Worm (Caenorhabditis elegans) whole organism, L1 larva: ENCODE measurements around the gene F46B3.9.
A peak's percentile ranks its signal among the peaks of the same experiment; 100 is the strongest.

Source experiments
- F16B12.6 ChIP-seq: fragments of 150-350 bp; optimal IDR thresholded peaks from 2 replicates; lab custom pipeline; 2014; ENCODE audit warnings: missing biosample characterization, missing genetic modification characterization
- Y116A8C.19 ChIP-seq: sonication (generic microtip); optimal IDR thresholded peaks from 2 replicates; lab custom pipeline; 2016; ENCODE audit warnings: missing compliant biosample characterization, missing genetic modification characterization, borderline replicate concordance
- aly-2 ChIP-seq: fragments of 150-350 bp; optimal IDR thresholded peaks from 2 replicates; lab custom pipeline; 2014; ENCODE audit warnings: missing biosample characterization, missing genetic modification characterization
- ces-1 ChIP-seq: fragments of 150-350 bp; optimal IDR thresholded peaks from 2 replicates; lab custom pipeline; 2014; ENCODE audit warnings: missing biosample characterization, missing genetic modification reagents, missing genetic modification characterization
- dpl-1 ChIP-seq, 3 experiments: fragments of 150-350 bp in 2 of 3; sonication (generic microtip) in 1 of 3; optimal IDR thresholded peaks; 2 replicates each; lab custom pipeline; 2014 to 2017; ENCODE audit warnings: missing biosample characterization in 3 of 3, missing genetic modification characterization in 3 of 3, missing genetic modification reagents in 3 of 3
- dsc-1 ChIP-seq: sonication (generic microtip); optimal IDR thresholded peaks from 2 replicates; lab custom pipeline; 2016; ENCODE audit warnings: mild to moderate bottlenecking, missing genetic modification characterization, missing compliant biosample characterization
- efl-1 ChIP-seq, 4 experiments: fragments of 150-350 bp; optimal IDR thresholded peaks in 3 of 4; peaks in 1 of 4; 1 replicate in 1 of 4; 2 replicates in 3 of 4; lab custom pipeline; 2014; ENCODE audit warnings: missing biosample characterization in 2 of 4, missing genetic modification characterization in 2 of 4, missing genetic modification reagents in 2 of 4
- efl-3 ChIP-seq: fragments of 200-800 bp; sonication (Bioruptor generic); optimal IDR thresholded peaks from 2 replicates; lab custom pipeline; 2018; ENCODE audit warnings: mild to moderate bottlenecking, missing genetic modification characterization, missing compliant biosample characterization
- egl-13 ChIP-seq: sonication (generic microtip); optimal IDR thresholded peaks from 2 replicates; lab custom pipeline; 2016; ENCODE audit warnings: missing genotype, missing genetic modification reagents, missing genetic modification characterization, missing compliant biosample characterization
- egl-27 ChIP-seq, 2 experiments: fragments of 150-350 bp in 1 of 2; sonication (generic microtip); optimal IDR thresholded peaks; 3 replicates each; lab custom pipeline; 2017 to 2018; ENCODE audit warnings: missing biosample characterization in 2 of 2, missing genetic modification characterization in 2 of 2, missing genetic modification reagents in 2 of 2
- elt-3 ChIP-seq, 6 experiments: fragments of 150-350 bp in 1 of 6; sonication (generic microtip); optimal IDR thresholded peaks; 2 replicates each; lab custom pipeline; 2017 to 2018; ENCODE audit warnings: missing biosample characterization in 6 of 6, missing genetic modification characterization in 6 of 6, inconsistent platforms in 1 of 6
- fkh-4 ChIP-seq: sonication (generic microtip); optimal IDR thresholded peaks from 2 replicates; lab custom pipeline; 2016; ENCODE audit warnings: missing compliant biosample characterization, missing genetic modification characterization, borderline replicate concordance
- grh-1 ChIP-seq: fragments of 200-800 bp; sonication (Bioruptor generic); IDR thresholded peaks from 2 replicates; pipeline ENCODE4 v1.3.6; 2022; ENCODE audit warnings: missing genetic modification reagents, missing genetic modification characterization, missing compliant biosample characterization
- hlh-17 ChIP-seq: fragments of 200-800 bp; sonication (Bioruptor generic); optimal IDR thresholded peaks from 2 replicates; lab custom pipeline; 2018; ENCODE audit warnings: missing genetic modification characterization, mild to moderate bottlenecking, missing compliant biosample characterization, moderate library complexity, borderline replicate concordance
- hlh-4 ChIP-seq: sonication (generic microtip); optimal IDR thresholded peaks from 2 replicates; lab custom pipeline; 2016; ENCODE audit warnings: mild to moderate bottlenecking, missing genetic modification characterization, missing compliant biosample characterization
- isw-1 ChIP-seq: fragments of 200-800 bp; sonication (Bioruptor generic); IDR thresholded peaks from 2 replicates; pipeline ENCODE4 v1.3.6; 2022; ENCODE audit warnings: missing genetic modification characterization, missing compliant biosample characterization
- lin-13 ChIP-seq: fragments of 150-350 bp; optimal IDR thresholded peaks from 2 replicates; lab custom pipeline; 2014; ENCODE audit warnings: missing biosample characterization, missing genetic modification reagents, missing genetic modification characterization
- lin-14 ChIP-seq: fragments of 200-800 bp; sonication (Bioruptor generic); optimal IDR thresholded peaks from 2 replicates; lab custom pipeline; 2018; ENCODE audit warnings: mild to moderate bottlenecking, missing genetic modification characterization, moderate library complexity, missing compliant biosample characterization
- lsy-2 ChIP-seq, 2 experiments: fragments of 150-350 bp; optimal IDR thresholded peaks; 2 replicates each; lab custom pipeline; 2014; ENCODE audit warnings: missing biosample characterization in 2 of 2, missing genetic modification characterization in 2 of 2
- mab-9 ChIP-seq: fragments of 200-800 bp; sonication (Bioruptor generic); IDR thresholded peaks from 2 replicates; pipeline ENCODE4 v1.3.6; 2022; ENCODE audit warnings: missing genetic modification reagents, missing genetic modification characterization, missing compliant biosample characterization
- nhr-12 ChIP-seq: sonication (generic microtip); optimal IDR thresholded peaks from 2 replicates; lab custom pipeline; 2017; ENCODE audit warnings: missing biosample characterization, missing genetic modification characterization
- nhr-19 ChIP-seq: fragments of 200-800 bp; sonication (Bioruptor generic); conservative IDR thresholded peaks from 2 replicates; pipeline ENCODE4 v1.3.6; 2022; ENCODE audit warnings: missing genetic modification characterization, missing compliant biosample characterization
- nhr-20 ChIP-seq: sonication (generic microtip); optimal IDR thresholded peaks from 2 replicates; lab custom pipeline; 2016; ENCODE audit warnings: mild to moderate bottlenecking, missing genetic modification characterization, missing compliant biosample characterization
- nhr-237 ChIP-seq: fragments of 150-350 bp; optimal IDR thresholded peaks from 2 replicates; lab custom pipeline; 2014; ENCODE audit warnings: missing biosample characterization, missing genetic modification characterization
- nhr-28 ChIP-seq: fragments of 150-350 bp; optimal IDR thresholded peaks from 2 replicates; lab custom pipeline; 2014; ENCODE audit warnings: missing biosample characterization, missing genetic modification characterization
- nhr-77 ChIP-seq: fragments of 150-350 bp; optimal IDR thresholded peaks from 2 replicates; lab custom pipeline; 2014; ENCODE audit warnings: missing biosample characterization, missing genetic modification characterization
- nhr-84 ChIP-seq: sonication (generic microtip); optimal IDR thresholded peaks from 2 replicates; lab custom pipeline; 2017; ENCODE audit warnings: missing biosample characterization, missing genetic modification characterization
- pax-3 ChIP-seq: fragments of 200-800 bp; sonication (Bioruptor generic); optimal IDR thresholded peaks from 2 replicates; lab custom pipeline; 2018; ENCODE audit warnings: mild to moderate bottlenecking, missing genetic modification characterization, moderate library complexity, missing compliant biosample characterization
- rnt-1 ChIP-seq: sonication (generic microtip); optimal IDR thresholded peaks from 2 replicates; lab custom pipeline; 2016; ENCODE audit warnings: mild to moderate bottlenecking, missing genetic modification characterization, moderate library complexity, missing compliant biosample characterization
- snpc-4 ChIP-seq: fragments of 150-350 bp; optimal IDR thresholded peaks from 2 replicates; lab custom pipeline; 2014; ENCODE audit warnings: missing biosample characterization, missing genetic modification characterization
- swsn-7 ChIP-seq: sonication (generic microtip); optimal IDR thresholded peaks from 2 replicates; lab custom pipeline; 2016; ENCODE audit warnings: missing genetic modification characterization, missing compliant biosample characterization
- unc-86 ChIP-seq: sonication (generic microtip); optimal IDR thresholded peaks from 2 replicates; lab custom pipeline; 2016; ENCODE audit warnings: missing genetic modification characterization, missing compliant biosample characterization
- unc-98 ChIP-seq: fragments of 200-800 bp; sonication (Bioruptor generic); IDR thresholded peaks from 2 replicates; pipeline ENCODE4 v1.3.6; 2022; ENCODE audit warnings: missing genetic modification characterization, missing compliant biosample characterization
- ztf-11 ChIP-seq, 2 experiments: sonication (generic microtip); optimal IDR thresholded peaks; 2 replicates each; lab custom pipeline; 2016 to 2017; ENCODE audit warnings: missing genetic modification characterization in 2 of 2, missing biosample characterization in 1 of 2, missing compliant biosample characterization in 1 of 2

F46B3.9 gene

DNA sequence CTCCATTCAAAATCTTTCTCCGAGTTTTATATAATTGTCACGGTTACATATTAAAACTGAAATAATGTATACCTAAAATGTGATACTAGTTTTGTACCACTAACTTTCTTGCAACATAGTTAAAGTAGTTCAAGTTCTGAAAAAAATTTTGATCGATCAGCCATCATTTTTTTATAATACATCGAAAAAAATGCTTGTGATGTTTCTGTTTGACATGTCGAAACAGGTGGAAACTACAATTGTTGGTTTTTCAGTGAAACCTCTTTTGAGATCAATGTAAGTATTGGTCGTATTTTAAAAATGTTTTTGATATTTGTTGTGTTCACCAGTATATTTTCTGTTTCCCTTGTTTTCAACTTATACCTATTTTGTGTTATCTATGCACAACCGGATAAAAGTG lies 13.4 kb upstream of the F46B3.9 start, which contains the start of gene srxa-14:
srxa-14 (plus strand) TSS at position 301 of the 400 bp plus-strand sequence.
- TF ChIP-seq elt-3 (tag; optimal IDR thresholded peaks at IDR 0.05; lab: Kevin White, UChicago) (no peak), swsn-7 (no peak), lin-14 (GFP tag; lab: Kevin White, UChicago) (no peak), aly-2 (tag; lab: Kevin White, UChicago) (no peak), nhr-28 (tag; lab: Kevin White, UChicago) (no peak), snpc-4 (tag; lab: Kevin White, UChicago) (no peak), nhr-77 (no peak), unc-86 (tag; lab: Kevin White, UChicago) (no peak), nhr-20 (tag; lab: Kevin White, UChicago) (no peak), egl-27 (tag; optimal IDR thresholded peaks at IDR 0.05; lab: Kevin White, UChicago) (no peak), dsc-1 (tag; lab: Kevin White, UChicago) (no peak), egl-13 (tag; lab: Kevin White, UChicago) (no peak), Y116A8C.19 (no peak), fkh-4 (no peak), F16B12.6 (no peak)

DNA sequence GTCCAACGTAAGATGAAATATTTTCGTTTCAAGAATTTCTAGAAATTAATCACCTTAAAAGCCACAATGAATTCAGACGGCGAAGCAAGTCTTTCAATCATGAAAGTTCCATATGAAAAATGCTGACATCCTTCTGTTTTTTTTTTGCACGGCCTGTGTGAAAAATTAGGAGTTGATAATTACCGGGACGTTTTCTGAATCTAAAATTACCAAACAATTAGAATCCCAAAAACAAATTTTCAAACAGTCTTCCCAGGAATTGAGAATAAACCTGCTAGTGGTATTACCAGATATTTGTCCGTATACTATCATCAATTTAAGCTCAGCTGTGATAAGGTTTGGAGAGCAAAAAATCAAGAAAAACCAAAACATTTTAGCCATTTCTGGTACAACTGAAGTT lies 12.4 kb upstream of the F46B3.9 start, which contains the start of gene Y44A6B.3:
Y44A6B.3 (minus strand) TSS at position 101 of the 400 bp plus-strand sequence.
- TF ChIP-seq hlh-4 (tag; lab: Kevin White, UChicago): no peak
- no peak for TF ChIP-seq efl-1 (optimal IDR thresholded peaks at IDR 0.05; lab: Kevin White, UChicago)
- TF ChIP-seq efl-1 (GFP tag; optimal IDR thresholded peaks at IDR 0.05 in 1 of 2; lab: Kevin White, UChicago): peak in 1 of 2 experiments; percentile 1

DNA sequence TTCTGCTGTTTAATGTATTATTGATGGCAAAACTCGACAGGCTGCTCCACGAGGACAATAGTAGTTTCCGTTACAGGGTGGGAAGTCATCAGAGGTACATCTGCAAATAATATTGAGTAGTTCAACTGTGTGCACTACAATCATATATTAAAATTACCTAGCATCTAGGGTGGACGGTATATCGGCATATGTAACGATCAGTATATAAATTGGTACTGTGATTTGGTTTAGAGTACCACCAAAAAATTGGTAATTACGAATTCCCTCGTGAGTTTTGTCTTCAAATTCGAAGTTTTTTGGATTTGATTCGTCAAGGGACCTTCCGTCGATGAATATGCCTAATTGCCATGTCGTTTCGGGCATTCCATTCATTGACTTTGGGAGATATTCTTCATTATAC lies 10.9 kb upstream of the F46B3.9 start, which contains the start of gene ttr-13:
ttr-13 (minus strand) TSS at position 101 of the 400 bp plus-strand sequence.
- TF ChIP-seq hlh-17 (GFP tag; lab: Kevin White, UChicago) (no peak), lin-13 (GFP tag; lab: Kevin White, UChicago) (no peak)

DNA sequence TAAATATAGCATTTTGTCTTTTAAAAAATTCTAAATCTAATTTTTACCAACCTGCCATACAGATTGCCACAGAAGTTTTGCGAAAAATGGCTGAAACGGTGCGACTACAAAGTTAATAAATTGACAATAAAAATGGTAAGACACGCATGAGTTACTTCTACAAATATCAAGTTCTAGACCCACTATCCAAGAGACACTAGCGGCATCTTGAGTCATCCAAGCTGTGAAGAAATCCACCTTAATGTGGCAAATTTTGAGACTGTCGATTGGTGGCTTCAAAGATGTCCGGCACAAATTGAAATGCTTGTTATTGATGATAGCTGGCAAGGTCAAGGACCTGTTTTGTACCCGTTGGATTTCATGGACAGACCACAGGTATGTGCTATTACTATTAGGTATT lies 8.4 kb upstream of the F46B3.9 start, which contains the start of gene F46B3.16:
F46B3.16 (plus strand) TSS at position 301 of the 400 bp plus-strand sequence.
- TF ChIP-seq lin-13 (GFP tag; lab: Kevin White, UChicago): no peak
- TF ChIP-seq ces-1 (GFP tag; lab: Kevin White, UChicago): no peak
- no peak for TF ChIP-seq isw-1 (GFP tag; lab: Robert Waterston, UW)
- no peak for TF ChIP-seq Y116A8C.19
- no peak for TF ChIP-seq elt-3 (tag; optimal IDR thresholded peaks at IDR 0.05; lab: Kevin White, UChicago)
- no peak for TF ChIP-seq fkh-4
- TF ChIP-seq ztf-11 (tag; optimal IDR thresholded peaks at IDR 0.05; lab: Kevin White, UChicago): no peak
- TF ChIP-seq nhr-237: no peak
- TF ChIP-seq grh-1 (GFP tag; lab: Robert Waterston, UW): no peak
- no peak for TF ChIP-seq nhr-19
- TF ChIP-seq lsy-2 (tag; optimal IDR thresholded peaks at IDR 0.05; lab: Kevin White, UChicago): no peak
- no peak for TF ChIP-seq pax-3 (tag; lab: Kevin White, UChicago)
- no peak for TF ChIP-seq nhr-20 (tag; lab: Kevin White, UChicago)
- TF ChIP-seq swsn-7: no peak
- no peak for TF ChIP-seq dpl-1 (GFP tag; optimal IDR thresholded peaks at IDR 0.05; lab: Kevin White, UChicago)
- no peak for TF ChIP-seq nhr-12 (tag; lab: Kevin White, UChicago)
- no peak for TF ChIP-seq mab-9 (GFP tag; lab: Robert Waterston, UW)
- no peak for TF ChIP-seq unc-98
- no peak for TF ChIP-seq rnt-1 (tag; lab: Kevin White, UChicago)
- TF ChIP-seq, all 84 proteins: peak for 0

DNA sequence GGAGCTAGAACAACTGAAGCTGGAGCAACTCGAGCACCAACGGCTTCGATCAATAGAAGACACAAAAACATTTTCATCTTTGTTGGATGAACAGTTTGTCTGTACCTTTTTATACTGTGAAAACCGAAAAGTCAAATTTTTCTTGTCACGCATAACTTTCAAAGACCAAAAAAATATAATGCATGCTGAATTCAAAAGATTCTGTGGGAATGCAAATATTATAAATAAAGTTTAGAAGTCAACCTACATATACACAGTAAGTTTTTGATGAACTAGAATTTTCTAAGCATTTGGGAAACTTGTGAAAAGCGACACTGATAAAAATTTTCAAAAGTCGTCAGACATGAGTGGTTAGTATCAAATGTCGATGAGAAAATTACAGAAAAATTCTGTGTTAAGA lies 7.7 kb upstream of the F46B3.9 start, which contains the start of gene F46B3.15:
F46B3.15 (minus strand) TSS at position 101 of the 400 bp plus-strand sequence.
- no peak for TF ChIP-seq egl-13 (tag; lab: Kevin White, UChicago)
- no peak for TF ChIP-seq F16B12.6
- TF ChIP-seq fkh-4: no peak
- TF ChIP-seq nhr-84: no peak
- no peak for TF ChIP-seq lsy-2 (tag; optimal IDR thresholded peaks at IDR 0.05; lab: Kevin White, UChicago)
- no peak for TF ChIP-seq efl-3
- no peak for TF ChIP-seq mab-9 (GFP tag; lab: Robert Waterston, UW)
- TF ChIP-seq, all 84 proteins: peak for 0
